Worm (Caenorhabditis elegans) whole organism, L3 larva: ENCODE measurements around the gene T27E4.5.

ENCODE experiments used
- R02D3.7 ChIP-seq: fragments of 150-350 bp; optimal IDR thresholded peaks from 2 replicates; lab custom pipeline; 2014; ENCODE audit warnings: missing biosample characterization, missing genetic modification characterization
- ZK546.5 ChIP-seq: sonication (generic microtip); optimal IDR thresholded peaks from 2 replicates; lab custom pipeline; 2017; ENCODE audit warnings: missing biosample characterization, missing genetic modification characterization
- aly-2 ChIP-seq: fragments of 150-350 bp; optimal IDR thresholded peaks from 2 replicates; lab custom pipeline; 2014; ENCODE audit warnings: missing biosample characterization, missing genetic modification characterization
- ama-1 ChIP-seq: fragments of 150-350 bp; optimal IDR thresholded peaks from 2 replicates; lab custom pipeline; 2018
- ceh-28 ChIP-seq: fragments of 150-350 bp; optimal IDR thresholded peaks from 2 replicates; lab custom pipeline; 2014; ENCODE audit warnings: missing biosample characterization, missing genetic modification reagents, missing genetic modification characterization
- ceh-82 ChIP-seq: fragments of 150-350 bp; optimal IDR thresholded peaks from 2 replicates; lab custom pipeline; 2014; ENCODE audit warnings: missing biosample characterization, missing genetic modification characterization
- ceh-9 ChIP-seq: sonication (generic microtip); optimal IDR thresholded peaks from 2 replicates; lab custom pipeline; 2018; ENCODE audit warnings: missing biosample characterization, missing genetic modification characterization
- daf-12 ChIP-seq: fragments of 150-350 bp; optimal IDR thresholded peaks from 2 replicates; lab custom pipeline; 2014; ENCODE audit warnings: missing biosample characterization, missing genetic modification reagents, missing genetic modification characterization
- elt-2 ChIP-seq: sonication (generic microtip); optimal IDR thresholded peaks from 2 replicates; lab custom pipeline; 2016; ENCODE audit warnings: missing genetic modification reagents, mild to moderate bottlenecking, missing genetic modification characterization, missing compliant biosample characterization
- elt-3 ChIP-seq, 3 experiments: fragments of 150-350 bp in 1 of 3; sonication (generic microtip) in 2 of 3; optimal IDR thresholded peaks; 2 replicates in 2 of 3; 4 replicates in 1 of 3; lab custom pipeline; 2014 to 2017; ENCODE audit warnings: missing biosample characterization in 3 of 3, missing genetic modification characterization in 3 of 3
- eor-1 ChIP-seq, 2 experiments: fragments of 150-350 bp; optimal IDR thresholded peaks; 2 replicates each; lab custom pipeline; 2014 to 2018; ENCODE audit warnings: missing biosample characterization in 2 of 2, missing genetic modification characterization in 2 of 2
- fkh-10 ChIP-seq: sonication (generic microtip); optimal IDR thresholded peaks from 2 replicates; lab custom pipeline; 2017; ENCODE audit warnings: missing biosample characterization, missing genetic modification reagents, missing genetic modification characterization
- fkh-2 ChIP-seq: fragments of 150-350 bp; optimal IDR thresholded peaks from 2 replicates; lab custom pipeline; 2014; ENCODE audit warnings: missing biosample characterization, missing genetic modification reagents, missing genetic modification characterization
- fos-1 ChIP-seq: fragments of 150-350 bp; optimal IDR thresholded peaks from 2 replicates; lab custom pipeline; 2014; ENCODE audit warnings: missing biosample characterization, missing genetic modification characterization
- hmg-11 ChIP-seq: sonication (generic microtip); optimal IDR thresholded peaks from 2 replicates; lab custom pipeline; 2016; ENCODE audit warnings: missing genetic modification characterization, missing compliant biosample characterization
- lin-39 ChIP-seq: fragments of 150-350 bp; optimal IDR thresholded peaks from 2 replicates; lab custom pipeline; 2018; ENCODE audit warnings: missing biosample characterization, missing genetic modification reagents, missing genetic modification characterization
- lsy-12 ChIP-seq: sonication (generic microtip); optimal IDR thresholded peaks from 2 replicates; lab custom pipeline; 2016; ENCODE audit warnings: mild to moderate bottlenecking, missing genetic modification characterization, missing compliant biosample characterization
- mdl-1 ChIP-seq: fragments of 150-350 bp; optimal IDR thresholded peaks from 2 replicates; lab custom pipeline; 2014; ENCODE audit warnings: missing biosample characterization, missing genetic modification characterization
- mml-1 ChIP-seq: fragments of 150-350 bp; sonication (generic microtip); optimal IDR thresholded peaks from 3 replicates; lab custom pipeline; 2014; ENCODE audit warnings: missing biosample characterization, missing genetic modification characterization
- nhr-11 ChIP-seq: fragments of 150-350 bp; optimal IDR thresholded peaks from 2 replicates; lab custom pipeline; 2014; ENCODE audit warnings: missing biosample characterization, missing genetic modification characterization
- nhr-12 ChIP-seq: fragments of 150-350 bp; optimal IDR thresholded peaks from 2 replicates; lab custom pipeline; 2014; ENCODE audit warnings: missing biosample characterization, missing genetic modification characterization
- nhr-23 ChIP-seq: fragments of 150-350 bp; optimal IDR thresholded peaks from 2 replicates; lab custom pipeline; 2014; ENCODE audit warnings: missing biosample characterization, missing genetic modification reagents, missing genetic modification characterization
- nhr-237 ChIP-seq: fragments of 150-350 bp; optimal IDR thresholded peaks from 2 replicates; lab custom pipeline; 2014; ENCODE audit warnings: missing biosample characterization, missing genetic modification characterization
- nhr-25 ChIP-seq: sonication (generic microtip); optimal IDR thresholded peaks from 2 replicates; lab custom pipeline; 2017; ENCODE audit warnings: missing biosample characterization, missing genetic modification characterization
- nhr-28 ChIP-seq: fragments of 150-350 bp; optimal IDR thresholded peaks from 2 replicates; lab custom pipeline; 2014; ENCODE audit warnings: missing biosample characterization, missing genetic modification characterization
- nhr-43 ChIP-seq: sonication (generic microtip); optimal IDR thresholded peaks from 2 replicates; lab custom pipeline; 2016; ENCODE audit warnings: mild to moderate bottlenecking, missing genetic modification characterization, missing compliant biosample characterization; ENCODE audit not compliant: poor library complexity, severe bottlenecking
- nhr-67 ChIP-seq: fragments of 150-350 bp; optimal IDR thresholded peaks from 2 replicates; lab custom pipeline; 2014; ENCODE audit warnings: missing biosample characterization, missing genetic modification characterization
- nhr-76 ChIP-seq: fragments of 150-350 bp; sonication (generic microtip); optimal IDR thresholded peaks from 5 replicates; lab custom pipeline; 2014; ENCODE audit warnings: missing biosample characterization, missing genetic modification characterization
- pha-4 ChIP-seq: fragments of 150-350 bp; optimal IDR thresholded peaks from 2 replicates; lab custom pipeline; 2014; ENCODE audit warnings: missing biosample characterization, missing genetic modification reagents, missing genetic modification characterization
- pqm-1 ChIP-seq: fragments of 150-350 bp; optimal IDR thresholded peaks from 2 replicates; lab custom pipeline; 2017; ENCODE audit warnings: missing biosample characterization, missing genetic modification characterization, inconsistent platforms
- sea-2 ChIP-seq: fragments of 150-350 bp; sonication (generic microtip); optimal IDR thresholded peaks from 4 replicates; lab custom pipeline; 2014; ENCODE audit warnings: missing biosample characterization, missing genetic modification reagents, missing genetic modification characterization
- skn-1 ChIP-seq: fragments of 150-350 bp; optimal IDR thresholded peaks from 2 replicates; lab custom pipeline; 2014; ENCODE audit warnings: missing biosample characterization, missing genetic modification characterization
- snpc-4 ChIP-seq: fragments of 150-350 bp; optimal IDR thresholded peaks from 2 replicates; lab custom pipeline; 2014; ENCODE audit warnings: missing biosample characterization, missing genetic modification characterization
- tbx-2 ChIP-seq: sonication (generic microtip); optimal IDR thresholded peaks from 2 replicates; lab custom pipeline; 2016; ENCODE audit warnings: mild to moderate bottlenecking, missing genetic modification characterization, missing compliant biosample characterization
- unc-39 ChIP-seq: sonication (generic microtip); optimal IDR thresholded peaks from 4 replicates; lab custom pipeline; 2017; ENCODE audit warnings: missing biosample characterization, missing genetic modification characterization
- unc-62 ChIP-seq: fragments of 150-350 bp; sonication (generic microtip); optimal IDR thresholded peaks from 4 replicates; lab custom pipeline; 2014; ENCODE audit warnings: missing biosample characterization, missing genetic modification reagents, missing genetic modification characterization
- zag-1 ChIP-seq: fragments of 150-350 bp; optimal IDR thresholded peaks from 2 replicates; lab custom pipeline; 2014; ENCODE audit warnings: missing biosample characterization, missing genetic modification characterization
- ztf-11 ChIP-seq: fragments of 150-350 bp; optimal IDR thresholded peaks from 2 replicates; lab custom pipeline; 2014; ENCODE audit warnings: missing biosample characterization, missing genetic modification characterization
- ztf-4 ChIP-seq: fragments of 150-350 bp; optimal IDR thresholded peaks from 2 replicates; lab custom pipeline; 2014; ENCODE audit warnings: missing biosample characterization, missing genetic modification characterization

Gene T27E4.5

DNA sequence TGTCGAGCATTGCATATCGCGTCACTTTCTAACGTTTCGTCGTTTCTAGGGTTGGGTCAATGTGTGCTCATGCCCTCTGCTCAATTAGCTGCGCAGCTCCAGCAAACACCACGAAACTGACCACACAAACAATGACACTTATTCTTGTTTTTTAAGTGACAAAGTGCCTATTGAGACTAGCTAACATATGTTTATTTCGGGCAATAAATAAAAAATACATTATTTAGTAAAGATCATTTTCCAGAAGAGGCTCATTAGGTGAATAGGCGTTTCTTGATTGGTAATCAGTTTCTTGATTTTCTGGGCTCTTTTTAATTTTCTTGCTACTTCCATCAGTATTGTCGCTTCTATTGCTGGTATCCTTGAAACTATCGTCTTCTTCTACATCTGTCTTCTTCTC is at the start of gene T27E4.5:
Gene T27E4.5 (minus strand): TSS at position 101 of the 400 bp plus-strand sequence.
- TF ChIP-seq skn-1 (tag; lab: Kevin White, UChicago), result no peak
- TF ChIP-seq mdl-1 (tag; lab: Kevin White, UChicago), result no peak
- TF ChIP-seq mml-1, result no peak

DNA sequence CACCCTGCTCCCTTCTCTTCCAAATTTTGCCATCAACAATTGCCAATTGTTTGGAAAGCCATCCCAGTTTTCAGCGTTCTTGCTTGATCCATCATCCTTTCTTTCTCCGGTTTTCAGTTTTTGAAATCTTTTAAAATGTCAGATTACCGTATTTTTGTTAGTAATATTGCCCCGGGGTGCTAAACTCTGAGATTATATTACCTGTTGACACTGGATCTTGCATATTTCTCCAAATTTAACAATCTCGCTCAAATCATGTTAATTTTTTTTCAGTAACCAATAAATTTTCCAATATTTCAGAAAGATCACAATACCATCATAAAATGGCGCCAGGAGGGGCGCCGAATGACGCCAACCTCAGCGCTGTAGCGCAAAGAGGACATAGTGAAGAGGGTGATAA is 42.9 kb upstream of the T27E4.5 start, which contains the start of gene F21C10.7:
Gene F21C10.7 (plus strand): TSS at position 301 of the 400 bp plus-strand sequence.
- TF ChIP-seq hmg-11 (tag; lab: Kevin White, UChicago) (no peak), nhr-23 (no peak), ceh-82 (tag; lab: Kevin White, UChicago) (no peak), ztf-4 (no peak), nhr-11 (tag; lab: Kevin White, UChicago) (no peak), ZK546.5 (no peak), eor-1 (tag; optimal IDR thresholded peaks at IDR 0.05; lab: Kevin White, UChicago) (no peak), nhr-43 (tag; lab: Kevin White, UChicago) (no peak), skn-1 (tag; lab: Kevin White, UChicago) (no peak), ceh-28 (tag; lab: Kevin White, UChicago) (no peak), nhr-25 (tag; lab: Kevin White, UChicago) (no peak), sea-2 (GFP tag; lab: Kevin White, UChicago) (no peak), nhr-28 (tag; lab: Kevin White, UChicago) (no peak), aly-2 (tag; lab: Kevin White, UChicago) (no peak)

DNA sequence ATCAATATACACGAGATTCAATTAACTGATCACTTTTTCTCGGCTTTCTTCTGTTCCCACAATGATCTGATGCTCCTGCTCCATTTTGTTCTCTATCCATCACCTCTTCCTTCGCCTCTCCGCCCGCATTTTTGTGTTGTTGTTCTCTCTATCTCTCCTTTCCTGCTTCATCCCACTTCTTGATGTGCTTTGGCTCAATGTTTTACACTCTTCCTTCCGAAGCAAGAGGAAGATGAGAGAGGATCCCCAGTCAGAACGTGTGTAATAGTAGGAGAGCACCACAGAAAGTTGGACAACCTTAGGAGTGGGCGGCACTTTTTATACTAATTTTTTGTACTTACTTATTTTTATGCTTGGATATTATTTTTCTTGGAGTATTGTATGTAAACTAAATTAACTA is 42.4 kb upstream of the T27E4.5 start:
- TF ChIP-seq fkh-2 (no peak), fos-1 (no peak), snpc-4 (tag; lab: Kevin White, UChicago) (no peak), ztf-11 (tag; lab: Kevin White, UChicago) (no peak), nhr-237 (tag; lab: Kevin White, UChicago) (no peak), nhr-76 (tag; lab: Kevin White, UChicago) (no peak), fkh-10 (GFP tag; lab: Kevin White, UChicago) (no peak), daf-12 (tag; lab: Kevin White, UChicago) (no peak), aly-2 (tag; lab: Kevin White, UChicago) (no peak), pha-4 (no peak), elt-3 (tag; optimal IDR thresholded peaks at IDR 0.05; lab: Kevin White, UChicago) (no peak), zag-1 (no peak), unc-39 (tag; lab: Kevin White, UChicago) (no peak), lin-39 (no peak), nhr-28 (tag; lab: Kevin White, UChicago) (no peak), lsy-12 (tag; lab: Kevin White, UChicago) (no peak), pqm-1 (tag; lab: Kevin White, UChicago) (no peak), elt-2 (no peak)

DNA sequence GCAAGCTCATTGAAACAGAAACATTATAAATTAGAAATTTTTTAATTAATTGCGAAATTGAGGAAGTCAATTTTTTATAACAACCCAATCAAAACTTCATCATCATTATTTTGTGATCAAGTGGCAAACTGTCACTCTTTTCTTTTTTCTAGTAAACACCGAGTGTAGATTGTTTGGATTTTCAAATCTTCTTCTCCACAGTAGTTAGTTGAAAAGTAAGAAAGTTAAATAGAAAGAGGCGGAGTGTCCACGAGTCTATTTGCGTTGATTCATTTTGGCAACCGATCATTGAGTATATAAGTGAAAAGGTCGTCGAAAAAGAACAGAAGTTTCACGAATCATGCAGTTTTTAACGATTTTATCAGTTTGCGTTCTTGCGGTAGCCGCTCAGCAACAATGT is 39.7 kb upstream of the T27E4.5 start, which contains the start of gene pqn-31:
Gene pqn-31 (plus strand): TSS at position 301 of the 400 bp plus-strand sequence.
- TF ChIP-seq pha-4 (peak; percentile 37), ceh-9 (no peak)

DNA sequence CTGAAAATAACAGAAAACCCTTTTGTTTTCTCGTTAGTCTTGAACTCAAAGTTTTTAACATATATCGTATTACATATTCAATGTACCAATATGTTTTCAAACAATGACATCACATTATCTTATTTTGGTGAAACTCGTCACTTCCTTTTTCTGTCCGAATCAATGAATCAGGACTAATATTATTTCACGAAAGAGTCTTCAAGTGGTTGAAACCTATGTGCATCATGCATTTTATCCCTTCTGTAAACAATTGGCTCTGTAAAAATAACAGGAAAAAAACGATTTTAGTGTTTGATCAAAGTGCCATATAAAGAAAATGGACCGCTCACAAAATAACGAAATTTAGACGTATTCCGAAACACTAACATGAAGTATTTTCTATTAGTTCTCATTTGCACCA is 38.6 kb upstream of the T27E4.5 start, which contains the start of gene F21C10.18:
Gene F21C10.18 (plus strand): TSS at position 301 of the 400 bp plus-strand sequence.
- no peak for TF ChIP-seq R02D3.7 (tag; lab: Kevin White, UChicago)
- no peak for TF ChIP-seq ceh-9
- TF ChIP-seq pqm-1 (tag; lab: Kevin White, UChicago), result no peak
- no peak for TF ChIP-seq nhr-12 (tag; lab: Kevin White, UChicago)
- TF ChIP-seq daf-12 (tag; lab: Kevin White, UChicago), result no peak
- no peak for TF ChIP-seq pha-4

DNA sequence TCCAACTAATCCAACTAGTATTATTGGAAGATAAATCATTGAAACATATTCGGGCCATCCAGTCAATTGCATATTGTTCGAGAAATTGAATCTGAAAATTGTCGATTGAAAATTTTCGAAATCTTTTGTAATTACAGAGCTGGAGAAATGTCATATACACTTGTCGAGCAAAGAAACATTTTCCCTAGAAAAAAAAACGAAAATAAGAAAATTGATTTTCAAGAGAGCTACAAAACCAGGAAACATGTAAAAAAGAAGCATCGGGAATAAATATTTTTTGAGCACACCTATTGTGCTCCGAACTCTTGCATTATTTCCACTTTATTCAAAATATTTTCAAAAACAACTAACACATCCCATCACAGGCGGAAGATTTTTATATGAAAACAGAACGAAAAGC is 31.5 kb upstream of the T27E4.5 start, which contains the start of gene frpr-6:
Gene frpr-6 (minus strand): TSS at position 101 of the 400 bp plus-strand sequence.
- TF ChIP-seq lsy-12 (tag; lab: Kevin White, UChicago) (no peak), nhr-67 (no peak), pqm-1 (tag; lab: Kevin White, UChicago) (no peak), tbx-2 (tag; lab: Kevin White, UChicago) (no peak), unc-62 (GFP tag; lab: Kevin White, UChicago) (no peak), ztf-11 (tag; lab: Kevin White, UChicago) (no peak), ama-1 (lab: Kevin White, UChicago) (no peak), ceh-9 (no peak), eor-1 (tag; optimal IDR thresholded peaks at IDR 0.05; lab: Kevin White, UChicago) (no peak), elt-2 (no peak), sea-2 (GFP tag; lab: Kevin White, UChicago) (no peak), fos-1 (no peak), mdl-1 (tag; lab: Kevin White, UChicago) (no peak), fkh-2 (no peak), ZK546.5 (no peak), daf-12 (tag; lab: Kevin White, UChicago) (no peak), nhr-28 (tag; lab: Kevin White, UChicago) (no peak)
